Worm (Caenorhabditis elegans): ENCODE measurements around the gene R05G6.3.

R05G6.3 gene

ce11 chrIV:7510829-7511228, 5.5 kb upstream of the R05G6.3 start:
- TF ChIP-seq lin-14 (GFP tag; optimal IDR thresholded peaks at IDR 0.05) (no peak), efl-1 (optimal IDR thresholded peaks at IDR 0.05) (peak in 1 of 2 experiments; percentile 10), efl-1 (GFP tag; optimal IDR thresholded peaks at IDR 0.05 in 1 of 2) (peak in 1 of 2 experiments; percentile 40), lin-35 (GFP tag; optimal IDR thresholded peaks at IDR 0.05) (peak in 1 of 2 experiments; percentile 7), dpl-1 (GFP tag; optimal IDR thresholded peaks at IDR 0.05) (peak in 2 of 3 experiments; percentile 29 to 37)

DNA sequence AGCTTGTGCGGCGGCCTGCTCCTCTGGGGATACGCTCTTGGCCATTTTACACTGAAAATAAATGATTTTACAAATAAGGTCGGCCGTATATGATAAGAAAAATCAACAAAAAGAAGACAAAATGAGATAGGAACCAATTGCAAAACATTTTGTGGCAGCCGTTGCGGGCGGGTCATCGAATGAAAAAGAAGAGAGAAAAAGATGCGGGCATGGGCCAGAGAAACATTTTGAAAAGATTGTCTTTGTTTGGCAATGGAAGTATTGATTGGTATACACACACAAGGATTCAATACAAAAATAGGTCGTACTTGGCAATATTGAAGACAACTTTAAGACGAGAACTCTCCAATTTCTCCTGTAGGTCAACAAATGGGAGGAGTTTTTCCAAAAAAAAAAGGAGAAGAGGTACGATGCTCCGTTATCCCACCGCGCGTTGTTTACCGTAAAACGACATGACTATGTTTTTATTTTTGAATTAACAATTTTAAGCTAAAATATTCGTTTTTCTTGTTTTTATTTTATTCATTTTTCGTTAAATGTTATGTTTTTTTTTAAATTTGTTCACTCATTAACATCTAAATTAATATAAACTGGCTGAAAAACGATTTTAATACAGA, 3.6 kb upstream of the R05G6.3 start, which contains the start of the genes plc-4 and R05G6.4:
TSS of gene plc-4 (minus strand) at position 51 of the 617 bp plus-strand sequence.
TSS of gene R05G6.4 (plus strand) at position 617 of the 617 bp plus-strand sequence.
- TF ChIP-seq ceh-90 (tag; optimal IDR thresholded peaks at IDR 0.05) (no peak), nhr-28 (tag; optimal IDR thresholded peaks at IDR 0.05) (no peak), ets-5 (GFP tag; IDR thresholded peaks at IDR 0.05) (no peak), mdl-1 (tag; optimal IDR thresholded peaks at IDR 0.05) (no peak), nhr-47 (tag; optimal IDR thresholded peaks at IDR 0.05) (peak; percentile 39), nhr-19 (GFP tag; conservative IDR thresholded peaks at IDR 0.05) (peak; percentile 13; the same call in 1 of the 2 replicates), efl-1 (optimal IDR thresholded peaks at IDR 0.05) (peak; percentile 29 to 63), efl-1 (GFP tag; optimal IDR thresholded peaks at IDR 0.05 in 1 of 2) (peak; percentile 44 to 55), snu-23 (GFP tag; optimal IDR thresholded peaks at IDR 0.05) (peak; percentile 56), nhr-11 (tag; optimal IDR thresholded peaks at IDR 0.05) (no peak), unc-86 (tag; optimal IDR thresholded peaks at IDR 0.05) (no peak), elt-3 (tag; optimal IDR thresholded peaks at IDR 0.05) (peak in 2 of 6 experiments; percentile 3 to 52), zag-1 (tag; optimal IDR thresholded peaks at IDR 0.05) (no peak), nhr-76 (tag; optimal IDR thresholded peaks at IDR 0.05) (no peak), nhr-71 (tag; optimal IDR thresholded peaks at IDR 0.05) (peak; percentile 70), tbx-2 (tag; optimal IDR thresholded peaks at IDR 0.05) (peak; percentile 38), dsc-1 (tag; optimal IDR thresholded peaks at IDR 0.05) (peak; percentile 20), mep-1 (tag; optimal IDR thresholded peaks at IDR 0.05) (peak; percentile 57), ces-1 (GFP tag; optimal IDR thresholded peaks at IDR 0.05) (no peak), swsn-7 (tag; optimal IDR thresholded peaks at IDR 0.05) (peak; percentile 42), nhr-90 (tag; optimal IDR thresholded peaks at IDR 0.05; ENCODE audit: poor library complexity) (peak; percentile 52), lin-15B (tag; optimal IDR thresholded peaks at IDR 0.05) (no peak), nhr-85 (tag) (peak; percentile 68), mef-2 (tag; optimal IDR thresholded peaks at IDR 0.05) (no peak), blmp-1 (tag; optimal IDR thresholded peaks at IDR 0.05) (peak; percentile 53), unc-30 (tag; optimal IDR thresholded peaks at IDR 0.05) (no peak), ztf-11 (tag; optimal IDR thresholded peaks at IDR 0.05) (no peak), lin-14 (GFP tag; optimal IDR thresholded peaks at IDR 0.05) (peak; percentile 48), sox-4 (tag; optimal IDR thresholded peaks at IDR 0.05) (no peak), nhr-12 (tag; optimal IDR thresholded peaks at IDR 0.05) (no peak), fkh-8 (tag; optimal IDR thresholded peaks at IDR 0.05) (no peak), ceh-82 (tag; optimal IDR thresholded peaks at IDR 0.05) (peak in 2 of 3 experiments; percentile 15 to 27), nhr-77 (tag; optimal IDR thresholded peaks at IDR 0.05) (peak; percentile 16), nhr-84 (tag; optimal IDR thresholded peaks at IDR 0.05) (no peak), zip-4 (GFP tag; optimal IDR thresholded peaks at IDR 0.05) (no peak), F16B12.6 (tag; optimal IDR thresholded peaks at IDR 0.05) (peak; percentile 4), lin-35 (GFP tag; optimal IDR thresholded peaks at IDR 0.05) (peak; percentile 42 to 65), lsy-2 (tag; optimal IDR thresholded peaks at IDR 0.05) (peak; percentile 53 to 68), ceh-8 (GFP tag; optimal IDR thresholded peaks at IDR 0.05) (no peak), rnt-1 (tag; optimal IDR thresholded peaks at IDR 0.05) (peak; percentile 7), nhr-20 (tag; optimal IDR thresholded peaks at IDR 0.05) (peak; percentile 52), Y116A8C.19 (tag; optimal IDR thresholded peaks at IDR 0.05; ENCODE audit: borderline replicate concordance) (no peak), xbp-1 (tag; optimal IDR thresholded peaks at IDR 0.05) (peak; percentile 42), C16A3.4 (tag; optimal IDR thresholded peaks at IDR 0.05) (peak; percentile 60), dpl-1 (GFP tag; optimal IDR thresholded peaks at IDR 0.05) (peak; percentile 37 to 59 (median 55))

All from whole organism, L1 larva.